Fruit fly (Drosophila melanogaster) whole organism, embryonic: ENCODE data around the gene CG42815.

Source experiments
- Aef1 ChIP-seq: fragments of 200-800 bp; sonication (Bioruptor generic); IDR thresholded peaks from 3 replicates; pipeline ENCODE4 v1.3.6; 2022; ENCODE audit warnings: missing biosample characterization, missing genetic modification characterization
- Atf-2 ChIP-seq: fragments of 200-800 bp; sonication (Bioruptor generic); optimal IDR thresholded peaks from 2 replicates; lab custom pipeline; 2016; ENCODE audit warnings: missing biosample characterization, missing genetic modification characterization
- CG10267 ChIP-seq: fragments of 200-800 bp; sonication (Bioruptor generic); optimal IDR thresholded peaks from 2 replicates; lab custom pipeline; 2018; ENCODE audit warnings: missing biosample characterization, mild to moderate bottlenecking, missing genetic modification characterization, moderate library complexity
- CG10462 ChIP-seq: fragments of 200-800 bp; sonication (Bioruptor generic); optimal IDR thresholded peaks from 2 replicates; lab custom pipeline; 2016; ENCODE audit warnings: missing biosample characterization, missing genetic modification characterization
- CG10543 ChIP-seq: fragments of 200-800 bp; sonication (Bioruptor generic); optimal IDR thresholded peaks from 3 replicates; lab custom pipeline; 2017; ENCODE audit warnings: missing biosample characterization, mild to moderate bottlenecking, missing genetic modification characterization, moderate library complexity
- CG11247 ChIP-seq: fragments of 200-800 bp; sonication (Bioruptor generic); IDR thresholded peaks from 2 replicates; pipeline ENCODE4 v1.3.6; 2022; ENCODE audit warnings: missing biosample characterization, missing genetic modification characterization
- CG11398 ChIP-seq: fragments of 200-800 bp; sonication (Bioruptor generic); optimal IDR thresholded peaks from 2 replicates; lab custom pipeline; 2016; ENCODE audit warnings: missing biosample characterization, missing genetic modification characterization
- CG11696 ChIP-seq: fragments of 200-800 bp; sonication (Bioruptor generic); IDR thresholded peaks from 2 replicates; pipeline ENCODE4 v1.3.6; 2022; ENCODE audit warnings: missing biosample characterization, missing genetic modification characterization
- CG12104 ChIP-seq: fragments of 200-800 bp; sonication (Bioruptor generic); optimal IDR thresholded peaks from 3 replicates; lab custom pipeline; 2016; ENCODE audit warnings: missing biosample characterization, missing genetic modification characterization
- CG12391 ChIP-seq: fragments of 200-800 bp; sonication (Bioruptor generic); optimal IDR thresholded peaks from 3 replicates; lab custom pipeline; 2018; ENCODE audit warnings: missing biosample characterization, mild to moderate bottlenecking, missing genetic modification characterization, moderate library complexity
- CG13424 ChIP-seq: fragments of 200-800 bp; sonication (Bioruptor generic); optimal IDR thresholded peaks from 2 replicates; lab custom pipeline; 2019; ENCODE audit warnings: missing biosample characterization, mild to moderate bottlenecking, missing genetic modification characterization, moderate library complexity
- CG13894 ChIP-seq: fragments of 200-800 bp; sonication (Bioruptor generic); optimal IDR thresholded peaks from 3 replicates; lab custom pipeline; 2018; ENCODE audit warnings: missing biosample characterization, mild to moderate bottlenecking, missing genetic modification characterization, moderate library complexity
- CG14965 ChIP-seq: fragments of 200-800 bp; sonication (Bioruptor generic); optimal IDR thresholded peaks from 2 replicates; lab custom pipeline; 2016; ENCODE audit warnings: missing biosample characterization, missing genetic modification characterization, borderline replicate concordance
- CG16779 ChIP-seq: fragments of 200-800 bp; sonication (Bioruptor generic); IDR thresholded peaks from 2 replicates; pipeline ENCODE4 v1.3.6; 2022; ENCODE audit warnings: missing biosample characterization, missing genetic modification characterization
- CG16863 ChIP-seq: fragments of 200-800 bp; sonication (Bioruptor generic); optimal IDR thresholded peaks from 3 replicates; lab custom pipeline; 2016; ENCODE audit warnings: missing biosample characterization, missing genetic modification characterization
- CG17385 ChIP-seq: fragments of 200-800 bp; sonication (Bioruptor generic); optimal IDR thresholded peaks from 3 replicates; lab custom pipeline; 2018; ENCODE audit warnings: missing biosample characterization, mild to moderate bottlenecking, missing genetic modification characterization
- CG3838 ChIP-seq: fragments of 200-800 bp; sonication (Bioruptor generic); optimal IDR thresholded peaks from 3 replicates; lab custom pipeline; 2016; ENCODE audit warnings: missing biosample characterization, missing genetic modification characterization
- CG43689 ChIP-seq: fragments of 200-800 bp; sonication (Bioruptor generic); IDR thresholded peaks from 2 replicates; pipeline ENCODE4 v1.3.6; 2022; ENCODE audit warnings: missing biosample characterization, missing genetic modification characterization
- CG6683 ChIP-seq: fragments of 200-800 bp; sonication (Bioruptor generic); optimal IDR thresholded peaks from 2 replicates; lab custom pipeline; 2017; ENCODE audit warnings: missing biosample characterization, mild to moderate bottlenecking, missing genetic modification characterization, missing genetic modification reagents
- CG6813 ChIP-seq: fragments of 200-800 bp; sonication (Bioruptor generic); optimal IDR thresholded peaks from 2 replicates; lab custom pipeline; 2017; ENCODE audit warnings: missing biosample characterization, missing genetic modification characterization, mild to moderate bottlenecking, moderate library complexity, missing genetic modification reagents
- CG8290 ChIP-seq, 3 experiments: fragments of 200-800 bp; sonication (Bioruptor generic); optimal IDR thresholded peaks; 2 replicates each; lab custom pipeline; 2016 to 2019; ENCODE audit warnings: missing biosample characterization in 3 of 3, missing genetic modification characterization in 3 of 3, mild to moderate bottlenecking in 2 of 3, moderate library complexity in 1 of 3
- CG8765 ChIP-seq: fragments of 200-800 bp; sonication (Bioruptor generic); IDR thresholded peaks from 2 replicates; pipeline ENCODE4 v1.3.6; 2022; ENCODE audit warnings: missing biosample characterization, missing genetic modification characterization
- CG9727 ChIP-seq: fragments of 200-800 bp; sonication (Bioruptor generic); optimal IDR thresholded peaks from 3 replicates; lab custom pipeline; 2017; ENCODE audit warnings: missing biosample characterization, mild to moderate bottlenecking, missing genetic modification characterization
- Dll ChIP-seq: fragments of 200-800 bp; sonication (Bioruptor generic); IDR thresholded peaks from 4 replicates; pipeline ENCODE4 v1.3.6; 2022; ENCODE audit warnings: missing biosample characterization, missing genetic modification characterization; ENCODE audit not compliant: partially characterized antibody
- HLH4C ChIP-seq: fragments of 200-800 bp; sonication (Bioruptor generic); IDR thresholded peaks from 3 replicates; pipeline ENCODE4 v1.3.6; 2022; ENCODE audit warnings: missing biosample characterization, missing genetic modification characterization; ENCODE audit not compliant: partially characterized antibody
- Hey ChIP-seq: fragments of 200-800 bp; sonication (Bioruptor generic); optimal IDR thresholded peaks from 3 replicates; lab custom pipeline; 2018; ENCODE audit warnings: missing biosample characterization, mild to moderate bottlenecking, missing genetic modification characterization
- NC2α ChIP-seq: fragments of 200-800 bp; sonication (Bioruptor generic); optimal IDR thresholded peaks from 2 replicates; lab custom pipeline; 2016; ENCODE audit warnings: missing biosample characterization, missing genetic modification characterization
- Oli ChIP-seq: fragments of 200-800 bp; sonication (Bioruptor generic); optimal IDR thresholded peaks from 2 replicates; lab custom pipeline; 2018; ENCODE audit warnings: missing biosample characterization, mild to moderate bottlenecking, missing genetic modification characterization, moderate library complexity
- Ptx1 ChIP-seq: fragments of 200-800 bp; sonication (Bioruptor generic); IDR thresholded peaks from 2 replicates; pipeline ENCODE4 v1.3.6; 2022; ENCODE audit warnings: missing biosample characterization, missing genetic modification characterization
- Rx ChIP-seq: fragments of 200-800 bp; sonication (Bioruptor generic); IDR thresholded peaks from 2 replicates; pipeline ENCODE4 v1.3.6; 2022; ENCODE audit warnings: missing biosample characterization, missing genetic modification characterization
- Xbp1 ChIP-seq: fragments of 200-800 bp; sonication (Bioruptor generic); optimal IDR thresholded peaks from 3 replicates; lab custom pipeline; 2016; ENCODE audit warnings: missing biosample characterization, mild to moderate bottlenecking, missing genetic modification characterization
- amos ChIP-seq: fragments of 200-800 bp; sonication (Bioruptor generic); IDR thresholded peaks from 2 replicates; pipeline ENCODE4 v1.3.6; 2022; ENCODE audit warnings: missing biosample characterization, missing genetic modification characterization; ENCODE audit not compliant: partially characterized antibody
- ato ChIP-seq: fragments of 200-800 bp; sonication (Bioruptor generic); IDR thresholded peaks from 2 replicates; pipeline ENCODE4 v1.3.6; 2022; ENCODE audit warnings: missing biosample characterization, missing genetic modification characterization; ENCODE audit not compliant: partially characterized antibody
- crol ChIP-seq: fragments of 200-800 bp; sonication (Bioruptor generic); IDR thresholded peaks from 2 replicates; pipeline ENCODE4 v1.3.6; 2022; ENCODE audit warnings: missing biosample characterization, missing genetic modification characterization
- dan ChIP-seq: fragments of 200-800 bp; sonication (Bioruptor generic); IDR thresholded peaks from 2 replicates; pipeline ENCODE4 v1.3.6; 2022; ENCODE audit warnings: missing biosample characterization, missing genetic modification characterization
- dati ChIP-seq: fragments of 200-800 bp; sonication (Bioruptor generic); IDR thresholded peaks from 2 replicates; pipeline ENCODE4 v1.3.6; 2022; ENCODE audit warnings: missing biosample characterization, missing genetic modification characterization
- ems ChIP-seq: fragments of 200-800 bp; sonication (Bioruptor generic); optimal IDR thresholded peaks from 3 replicates; lab custom pipeline; 2016; ENCODE audit warnings: missing biosample characterization, missing genetic modification characterization
- gce ChIP-seq: fragments of 200-800 bp; sonication (Bioruptor generic); IDR thresholded peaks from 3 replicates; pipeline ENCODE4 v1.3.6; 2022; ENCODE audit warnings: missing biosample characterization, missing genetic modification characterization
- gcm ChIP-seq: fragments of 200-800 bp; sonication (Bioruptor generic); optimal IDR thresholded peaks from 2 replicates; lab custom pipeline; 2019; ENCODE audit warnings: missing biosample characterization, mild to moderate bottlenecking, missing genetic modification characterization, moderate library complexity
- gcm2 ChIP-seq: fragments of 200-800 bp; sonication (Bioruptor generic); optimal IDR thresholded peaks from 2 replicates; lab custom pipeline; 2016; ENCODE audit warnings: missing biosample characterization, missing genetic modification characterization
- ind ChIP-seq: fragments of 200-800 bp; sonication (Bioruptor generic); optimal IDR thresholded peaks from 3 replicates; lab custom pipeline; 2016; ENCODE audit warnings: missing biosample characterization, missing genetic modification characterization
- insv ChIP-seq, 2 experiments: fragments of 200-800 bp; sonication (Bioruptor generic); optimal IDR thresholded peaks; 3 replicates each; lab custom pipeline; 2016 to 2018; ENCODE audit warnings: missing biosample characterization in 2 of 2, missing genetic modification characterization in 2 of 2
- jing ChIP-seq: fragments of 200-800 bp; sonication (Bioruptor generic); optimal IDR thresholded peaks from 2 replicates; lab custom pipeline; 2018; ENCODE audit warnings: missing biosample characterization, mild to moderate bottlenecking, missing genetic modification characterization
- knrl ChIP-seq: fragments of 200-800 bp; sonication (Bioruptor generic); IDR thresholded peaks from 3 replicates; pipeline ENCODE4 v1.3.6; 2022; ENCODE audit warnings: missing biosample characterization, missing genetic modification characterization; ENCODE audit not compliant: partially characterized antibody
- lab ChIP-seq: fragments of 200-800 bp; sonication (Bioruptor generic); optimal IDR thresholded peaks from 3 replicates; lab custom pipeline; 2017; ENCODE audit warnings: missing biosample characterization, missing genetic modification characterization, mild to moderate bottlenecking, moderate library complexity, missing genetic modification reagents
- nom ChIP-seq: fragments of 200-800 bp; sonication (Bioruptor generic); optimal IDR thresholded peaks from 2 replicates; lab custom pipeline; 2017; ENCODE audit warnings: missing biosample characterization, missing genetic modification characterization, mild to moderate bottlenecking, moderate library complexity, missing genetic modification reagents
- rib ChIP-seq: fragments of 200-800 bp; sonication (Bioruptor generic); IDR thresholded peaks from 2 replicates; pipeline ENCODE4 v1.3.6; 2022; ENCODE audit warnings: missing biosample characterization, missing genetic modification characterization
- slbo ChIP-seq: fragments of 200-800 bp; sonication (Bioruptor generic); IDR thresholded peaks from 2 replicates; pipeline ENCODE4 v1.3.6; 2022; ENCODE audit warnings: missing biosample characterization, missing genetic modification characterization
- stc ChIP-seq: fragments of 200-800 bp; sonication (Bioruptor generic); IDR thresholded peaks from 2 replicates; pipeline ENCODE4 v1.3.6; 2022; ENCODE audit warnings: missing biosample characterization, missing genetic modification characterization
- tgo ChIP-seq: fragments of 200-800 bp; sonication (Bioruptor generic); IDR thresholded peaks from 3 replicates; pipeline ENCODE4 v1.3.6; 2022; ENCODE audit warnings: missing biosample characterization, missing genetic modification characterization
- zf30C ChIP-seq: fragments of 200-800 bp; sonication (Bioruptor generic); optimal IDR thresholded peaks from 3 replicates; lab custom pipeline; 2018; ENCODE audit warnings: missing biosample characterization, mild to moderate bottlenecking, missing genetic modification characterization

CG42815 gene

dm6 chr3L:17791495-17791894 lies 209 bp upstream of the CG42815 start (continued):
- TF ChIP-seq CG6813 (peak; percentile 79), CG8290 (GFP tag; optimal IDR thresholded peaks at IDR 0.05; lab: Kevin White, UChicago) (no peak), CG8290 (tag; optimal IDR thresholded peaks at IDR 0.05; lab: Kevin White, UChicago) (no peak), ems (GFP tag; lab: Kevin White, UChicago) (no peak), tgo (GFP tag; lab: Robert Waterston, UW) (no peak), amos (GFP tag; lab: Robert Waterston, UW) (no peak), CG10543 (GFP tag; lab: Kevin White, UChicago) (peak; percentile 78), HLH4C (GFP tag; lab: Robert Waterston, UW) (no peak), gcm2 (GFP tag; lab: Kevin White, UChicago) (no peak), dati (no peak), CG10267 (tag; lab: Kevin White, UChicago) (no peak), slbo (no peak), CG9727 (GFP tag; lab: Kevin White, UChicago) (peak; percentile 7), gce (no peak), nom (GFP tag; lab: Kevin White, UChicago) (no peak), stc (GFP tag; lab: Robert Waterston, UW) (no peak), CG17385 (GFP tag; lab: Kevin White, UChicago) (peak; percentile 24), CG43689 (no peak), CG14965 (no peak), CG16863 (no peak), insv (GFP tag; optimal IDR thresholded peaks at IDR 0.05; lab: Kevin White, UChicago) (no peak), gcm (GFP tag; lab: Kevin White, UChicago) (no peak), CG10462 (no peak), CG11398 (GFP tag; lab: Kevin White, UChicago) (no peak), jing (GFP tag; lab: Kevin White, UChicago) (no peak), CG13424 (no peak), dan (GFP tag; lab: Robert Waterston, UW) (no peak), CG13894 (no peak), Hey (peak; percentile 13), Ptx1 (no peak), Xbp1 (GFP tag; lab: Kevin White, UChicago) (no peak), CG12391 (tag; lab: Kevin White, UChicago) (no peak), CG11247 (peak; percentile 49; the same call in 1 of the 2 replicates), CG8765 (GFP tag; lab: Robert Waterston, UW) (no peak), knrl (no peak), CG12104 (peak; percentile 45), ind (GFP tag; lab: Kevin White, UChicago) (no peak), Rx (GFP tag; lab: Robert Waterston, UW) (no peak), Oli (no peak), NC2α (GFP tag; lab: Kevin White, UChicago) (no peak), CG16779 (no peak), CG6683 (no peak), Atf-2 (no peak), Dll (GFP tag; lab: Robert Waterston, UW) (no peak), rib (no peak), CG11696 (GFP tag; lab: Robert Waterston, UW) (no peak), zf30C (GFP tag; lab: Kevin White, UChicago) (no peak), Aef1 (GFP tag; lab: Robert Waterston, UW) (no peak), lab (GFP tag; lab: Kevin White, UChicago) (peak; percentile 94), ato (GFP tag; lab: Robert Waterston, UW) (no peak), CG3838 (GFP tag; lab: Kevin White, UChicago) (no peak), crol (GFP tag; lab: Robert Waterston, UW) (no peak)
